Worm (Caenorhabditis elegans) whole organism, late embryonic: ENCODE measurements around the gene rsp-2.
A peak's percentile ranks its signal among the peaks of the same experiment; 100 is the strongest.

Experiments used
- C38D4.7 ChIP-seq: fragments of 200-800 bp; sonication (Bioruptor generic); optimal IDR thresholded peaks from 2 replicates; lab custom pipeline; 2018; ENCODE audit warnings: mild to moderate bottlenecking, missing genetic modification characterization, moderate library complexity, missing compliant biosample characterization
- K02D7.2 ChIP-seq: sonication (generic microtip); optimal IDR thresholded peaks from 2 replicates; lab custom pipeline; 2017; ENCODE audit warnings: mild to moderate bottlenecking, missing genetic modification characterization, missing compliant biosample characterization
- K09A11.1 ChIP-seq: sonication (generic microtip); optimal IDR thresholded peaks from 2 replicates; lab custom pipeline; 2017; ENCODE audit warnings: antibody characterized with exemption, mild to moderate bottlenecking, missing genetic modification characterization, missing compliant biosample characterization; ENCODE audit not compliant: insufficient read depth
- T23F11.4 ChIP-seq: fragments of 200-800 bp; sonication (Bioruptor generic); optimal IDR thresholded peaks from 2 replicates; lab custom pipeline; 2018; ENCODE audit warnings: mild to moderate bottlenecking, missing genetic modification characterization, missing compliant biosample characterization
- ahr-1 ChIP-seq: sonication (generic microtip); optimal IDR thresholded peaks from 2 replicates; lab custom pipeline; 2016; ENCODE audit warnings: missing genetic modification characterization, missing compliant biosample characterization
- ceh-18 ChIP-seq: sonication (generic microtip); optimal IDR thresholded peaks from 2 replicates; lab custom pipeline; 2016; ENCODE audit warnings: missing genetic modification characterization, missing compliant biosample characterization
- ceh-2 ChIP-seq: sonication (generic microtip); optimal IDR thresholded peaks from 2 replicates; lab custom pipeline; 2016; ENCODE audit warnings: missing genotype, missing genetic modification characterization, missing compliant biosample characterization
- ceh-22 ChIP-seq: sonication (generic microtip); optimal IDR thresholded peaks from 2 replicates; lab custom pipeline; 2017; ENCODE audit warnings: missing biosample characterization, missing genetic modification characterization
- ceh-31 ChIP-seq: sonication (generic microtip); optimal IDR thresholded peaks from 2 replicates; lab custom pipeline; 2016; ENCODE audit warnings: missing genetic modification characterization, missing compliant biosample characterization
- ceh-34 ChIP-seq: sonication (generic microtip); optimal IDR thresholded peaks from 2 replicates; lab custom pipeline; 2016; ENCODE audit warnings: mild to moderate bottlenecking, missing genetic modification characterization, missing compliant biosample characterization
- ceh-45 ChIP-seq: fragments of 200-800 bp; sonication (Bioruptor generic); IDR thresholded peaks from 2 replicates; pipeline ENCODE4 v1.3.6; 2022; ENCODE audit warnings: missing genetic modification reagents, missing genetic modification characterization, missing compliant biosample characterization
- ceh-48 ChIP-seq: sonication (generic microtip); optimal IDR thresholded peaks from 2 replicates; lab custom pipeline; 2016; ENCODE audit warnings: missing genetic modification characterization, inconsistent platforms, missing compliant biosample characterization
- che-1 ChIP-seq: sonication (generic microtip); optimal IDR thresholded peaks from 2 replicates; lab custom pipeline; 2016; ENCODE audit warnings: mild to moderate bottlenecking, missing genetic modification characterization, missing compliant biosample characterization
- dmd-4 ChIP-seq: sonication (generic microtip); optimal IDR thresholded peaks from 2 replicates; lab custom pipeline; 2016; ENCODE audit warnings: borderline replicate concordance, missing genetic modification characterization, missing compliant biosample characterization
- dve-1 ChIP-seq: sonication (generic microtip); optimal IDR thresholded peaks from 2 replicates; lab custom pipeline; 2017; ENCODE audit warnings: antibody characterized with exemption, mild to moderate bottlenecking, missing genetic modification characterization, missing compliant biosample characterization
- elt-2 ChIP-seq: sonication (generic microtip); optimal IDR thresholded peaks from 2 replicates; lab custom pipeline; 2016; ENCODE audit warnings: missing genetic modification reagents, missing genetic modification characterization, missing compliant biosample characterization
- elt-4 ChIP-seq: sonication (generic microtip); optimal IDR thresholded peaks from 2 replicates; lab custom pipeline; 2016; ENCODE audit warnings: missing genetic modification characterization, missing compliant biosample characterization
- ets-4 ChIP-seq: sonication (generic microtip); optimal IDR thresholded peaks from 2 replicates; lab custom pipeline; 2016; ENCODE audit warnings: missing genetic modification characterization, missing compliant biosample characterization
- eyg-1 ChIP-seq: sonication (generic microtip); optimal IDR thresholded peaks from 2 replicates; lab custom pipeline; 2016; ENCODE audit warnings: missing genotype, missing genetic modification characterization, missing compliant biosample characterization
- fkh-6 ChIP-seq: sonication (generic microtip); optimal IDR thresholded peaks from 2 replicates; lab custom pipeline; 2016; ENCODE audit warnings: missing genetic modification characterization, missing compliant biosample characterization
- hlh-15 ChIP-seq: sonication (generic microtip); optimal IDR thresholded peaks from 2 replicates; lab custom pipeline; 2016; ENCODE audit warnings: missing genetic modification characterization, missing compliant biosample characterization
- hlh-30 ChIP-seq: sonication (generic microtip); optimal IDR thresholded peaks from 2 replicates; lab custom pipeline; 2017; ENCODE audit warnings: antibody characterized with exemption, missing genetic modification characterization, missing compliant biosample characterization; ENCODE audit not compliant: insufficient read depth
- hlh-6 ChIP-seq: sonication (generic microtip); optimal IDR thresholded peaks from 2 replicates; lab custom pipeline; 2016; ENCODE audit warnings: missing genotype, missing genetic modification characterization, missing compliant biosample characterization
- lim-6 ChIP-seq: sonication (generic microtip); optimal IDR thresholded peaks from 2 replicates; lab custom pipeline; 2016; ENCODE audit warnings: missing genetic modification characterization, missing compliant biosample characterization
- lin-11 ChIP-seq: fragments of 200-800 bp; sonication (Bioruptor generic); optimal IDR thresholded peaks from 2 replicates; lab custom pipeline; 2018; ENCODE audit warnings: mild to moderate bottlenecking, missing genetic modification characterization, missing compliant biosample characterization
- madf-2 ChIP-seq: sonication (generic microtip); optimal IDR thresholded peaks from 2 replicates; lab custom pipeline; 2017; ENCODE audit warnings: missing genetic modification characterization, missing compliant biosample characterization
- mec-3 ChIP-seq: sonication (generic microtip); optimal IDR thresholded peaks from 2 replicates; lab custom pipeline; 2016; ENCODE audit warnings: borderline replicate concordance, missing genetic modification characterization, missing compliant biosample characterization
- nhr-11 ChIP-seq: fragments of 150-350 bp; optimal IDR thresholded peaks from 2 replicates; lab custom pipeline; 2014; ENCODE audit warnings: missing biosample characterization, missing genetic modification characterization
- nhr-232 ChIP-seq: sonication (generic microtip); optimal IDR thresholded peaks from 2 replicates; lab custom pipeline; 2016; ENCODE audit warnings: missing genetic modification characterization, missing compliant biosample characterization
- npax-4 ChIP-seq: sonication (generic microtip); optimal IDR thresholded peaks from 2 replicates; lab custom pipeline; 2016; ENCODE audit warnings: missing genetic modification characterization, missing compliant biosample characterization
- odd-2 ChIP-seq: sonication (generic microtip); optimal IDR thresholded peaks from 2 replicates; lab custom pipeline; 2017; ENCODE audit warnings: antibody characterized with exemption, mild to moderate bottlenecking, missing genetic modification characterization, missing compliant biosample characterization
- pat-9 ChIP-seq: fragments of 200-800 bp; sonication (Bioruptor generic); optimal IDR thresholded peaks from 2 replicates; lab custom pipeline; 2018; ENCODE audit warnings: mild to moderate bottlenecking, missing genetic modification characterization, moderate library complexity, missing compliant biosample characterization
- pax-1 ChIP-seq: fragments of 150-350 bp; optimal IDR thresholded peaks from 2 replicates; lab custom pipeline; 2014; ENCODE audit warnings: missing biosample characterization, missing genetic modification characterization
- pqm-1 ChIP-seq: sonication (generic microtip); optimal IDR thresholded peaks from 2 replicates; lab custom pipeline; 2016; ENCODE audit warnings: missing genetic modification characterization, missing compliant biosample characterization
- pros-1 ChIP-seq: fragments of 150-350 bp; optimal IDR thresholded peaks from 2 replicates; lab custom pipeline; 2014; ENCODE audit warnings: missing biosample characterization, missing genetic modification reagents, missing genetic modification characterization
- rnt-1 ChIP-seq: sonication (generic microtip); optimal IDR thresholded peaks from 2 replicates; lab custom pipeline; 2016; ENCODE audit warnings: missing genetic modification characterization, missing compliant biosample characterization
- sdc-2 ChIP-seq: sonication (generic microtip); optimal IDR thresholded peaks from 2 replicates; lab custom pipeline; 2016; ENCODE audit warnings: missing genotype, missing genetic modification characterization, missing compliant biosample characterization
- sox-4 ChIP-seq: sonication (generic microtip); optimal IDR thresholded peaks from 2 replicates; lab custom pipeline; 2017; ENCODE audit warnings: mild to moderate bottlenecking, missing genetic modification characterization, inconsistent platforms, missing compliant biosample characterization
- tbx-7 ChIP-seq: sonication (generic microtip); optimal IDR thresholded peaks from 2 replicates; lab custom pipeline; 2016; ENCODE audit warnings: missing genotype, missing genetic modification characterization, missing compliant biosample characterization
- ttx-3 ChIP-seq: sonication (generic microtip); optimal IDR thresholded peaks from 2 replicates; lab custom pipeline; 2016; ENCODE audit warnings: missing genetic modification reagents, missing genetic modification characterization, missing compliant biosample characterization
- unc-42 ChIP-seq: sonication (generic microtip); optimal IDR thresholded peaks from 2 replicates; lab custom pipeline; 2016; ENCODE audit warnings: missing genotype, missing genetic modification characterization, missing compliant biosample characterization
- unc-55 ChIP-seq: sonication (generic microtip); optimal IDR thresholded peaks from 2 replicates; lab custom pipeline; 2017; ENCODE audit warnings: missing biosample characterization, missing genetic modification reagents, missing genetic modification characterization
- zip-5 ChIP-seq: sonication (generic microtip); optimal IDR thresholded peaks from 2 replicates; lab custom pipeline; 2016; ENCODE audit warnings: missing genetic modification characterization, missing compliant biosample characterization

rsp-2 gene

DNA sequence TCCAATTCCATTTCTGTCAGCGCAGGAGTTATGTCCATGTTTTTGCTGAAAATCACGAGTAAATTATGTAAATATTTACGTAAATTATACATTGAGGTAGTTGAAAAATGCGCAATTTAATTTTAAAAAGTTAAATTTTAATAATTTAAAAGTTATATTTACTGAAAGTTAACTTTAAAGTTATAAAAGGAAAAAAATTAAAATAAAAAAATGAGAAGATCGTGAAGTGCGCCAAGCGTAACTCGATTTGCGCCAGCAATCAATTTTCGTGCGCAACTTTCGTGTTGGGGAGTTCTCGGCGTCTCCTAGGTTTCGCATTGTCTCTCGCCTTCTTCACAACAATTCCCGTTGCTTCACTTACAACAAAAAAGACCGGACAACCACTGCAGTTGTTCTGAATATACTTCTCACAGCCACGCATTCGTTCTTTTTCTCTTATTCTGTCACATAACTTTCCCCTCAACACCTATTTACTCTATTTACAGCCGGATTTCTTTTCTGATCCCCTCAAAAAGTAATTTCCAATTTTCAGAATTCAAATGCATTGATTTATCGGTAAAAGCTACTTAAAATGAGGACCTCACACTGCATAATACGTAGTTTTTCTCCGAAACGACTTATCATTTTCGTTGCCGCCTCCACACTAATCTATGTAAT is 20.9 kb upstream of the rsp-2 start, which contains the start of the genes metl-1 and W02B12.11 (continued):
- TF ChIP-seq unc-55 = no peak
- TF ChIP-seq pqm-1 = peak; percentile 31
- TF ChIP-seq ceh-2 (tag; lab: Kevin White, UChicago) = no peak
- TF ChIP-seq hlh-15 = no peak
- TF ChIP-seq npax-4 (tag; lab: Kevin White, UChicago) = no peak
- TF ChIP-seq odd-2 = no peak
- peak; percentile 13 for TF ChIP-seq che-1
- no peak for TF ChIP-seq elt-4
- no peak for TF ChIP-seq ceh-22 (tag; lab: Kevin White, UChicago)
- TF ChIP-seq nhr-11 = no peak
- no peak for TF ChIP-seq dmd-4 (tag; lab: Kevin White, UChicago)
- peak; percentile 37 for TF ChIP-seq ceh-34
- TF ChIP-seq ceh-31 = peak; percentile 43
- TF ChIP-seq lin-11 (tag; lab: Kevin White, UChicago) = peak; percentile 20
- TF ChIP-seq K02D7.2 (tag; lab: Kevin White, UChicago) = no peak
- no peak for TF ChIP-seq T23F11.4 (GFP tag; lab: Kevin White, UChicago)
- TF ChIP-seq eyg-1 (tag; lab: Kevin White, UChicago) = no peak
- TF ChIP-seq nhr-232 (tag; lab: Kevin White, UChicago) = no peak
- no peak for TF ChIP-seq ceh-45 (GFP tag; lab: Robert Waterston, UW)
- TF ChIP-seq dve-1 = no peak
- no peak for TF ChIP-seq hlh-30
- no peak for TF ChIP-seq fkh-6 (tag; lab: Kevin White, UChicago)
- TF ChIP-seq mec-3 (tag; lab: Kevin White, UChicago) = no peak
- peak; percentile 19 for TF ChIP-seq ttx-3 (tag; lab: Kevin White, UChicago)
- TF ChIP-seq madf-2 = peak; percentile 63
- peak; percentile 6 for TF ChIP-seq sdc-2 (tag; lab: Kevin White, UChicago)
- TF ChIP-seq zip-5 = no peak
- no peak for TF ChIP-seq pros-1
- peak; percentile 3 for TF ChIP-seq unc-42 (tag; lab: Kevin White, UChicago)
- TF ChIP-seq C38D4.7 (GFP tag; lab: Kevin White, UChicago) = no peak
- peak; percentile 66 for TF ChIP-seq elt-2 (tag; lab: Kevin White, UChicago)
- peak; percentile 50 for TF ChIP-seq pat-9 (tag; lab: Kevin White, UChicago)
- TF ChIP-seq hlh-6 (tag; lab: Kevin White, UChicago) = no peak
- no peak for TF ChIP-seq ets-4 (tag; lab: Kevin White, UChicago)
- peak; percentile 19 for TF ChIP-seq ceh-18
- no peak for TF ChIP-seq tbx-7 (tag; lab: Kevin White, UChicago)
- no peak for TF ChIP-seq K09A11.1
- no peak for TF ChIP-seq sox-4 (tag; lab: Kevin White, UChicago)
- no peak for TF ChIP-seq pax-1
- peak; percentile 14 for TF ChIP-seq ceh-48 (tag; lab: Kevin White, UChicago)
- no peak for TF ChIP-seq lim-6 (tag; lab: Kevin White, UChicago)
- TF ChIP-seq rnt-1 (tag; lab: Kevin White, UChicago) = no peak

DNA sequence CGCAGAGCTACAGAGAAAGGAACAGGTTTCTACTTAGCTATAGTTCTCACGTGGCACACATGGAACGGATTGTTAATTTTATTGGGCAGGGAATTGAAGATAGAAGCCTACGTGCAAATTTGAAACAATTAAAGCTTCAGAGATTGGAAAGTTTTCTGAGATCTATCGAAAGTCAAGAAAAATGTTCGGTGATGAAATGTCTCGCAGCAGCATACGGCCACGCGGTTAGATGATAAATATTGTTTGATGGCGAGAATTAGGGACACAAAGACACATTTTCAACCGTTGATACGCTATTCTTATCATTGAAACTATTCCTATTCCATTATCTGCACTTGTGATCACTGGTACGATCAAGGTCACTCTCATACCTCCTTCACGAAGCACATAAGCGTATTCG is 19.8 kb upstream of the rsp-2 start:
- TF ChIP-seq elt-2 (tag; lab: Kevin White, UChicago) (peak; percentile 75), ahr-1 (tag; lab: Kevin White, UChicago) (no peak)
